Worm (Caenorhabditis elegans): ENCODE measurements around the gene C27F2.9.

DNA sequence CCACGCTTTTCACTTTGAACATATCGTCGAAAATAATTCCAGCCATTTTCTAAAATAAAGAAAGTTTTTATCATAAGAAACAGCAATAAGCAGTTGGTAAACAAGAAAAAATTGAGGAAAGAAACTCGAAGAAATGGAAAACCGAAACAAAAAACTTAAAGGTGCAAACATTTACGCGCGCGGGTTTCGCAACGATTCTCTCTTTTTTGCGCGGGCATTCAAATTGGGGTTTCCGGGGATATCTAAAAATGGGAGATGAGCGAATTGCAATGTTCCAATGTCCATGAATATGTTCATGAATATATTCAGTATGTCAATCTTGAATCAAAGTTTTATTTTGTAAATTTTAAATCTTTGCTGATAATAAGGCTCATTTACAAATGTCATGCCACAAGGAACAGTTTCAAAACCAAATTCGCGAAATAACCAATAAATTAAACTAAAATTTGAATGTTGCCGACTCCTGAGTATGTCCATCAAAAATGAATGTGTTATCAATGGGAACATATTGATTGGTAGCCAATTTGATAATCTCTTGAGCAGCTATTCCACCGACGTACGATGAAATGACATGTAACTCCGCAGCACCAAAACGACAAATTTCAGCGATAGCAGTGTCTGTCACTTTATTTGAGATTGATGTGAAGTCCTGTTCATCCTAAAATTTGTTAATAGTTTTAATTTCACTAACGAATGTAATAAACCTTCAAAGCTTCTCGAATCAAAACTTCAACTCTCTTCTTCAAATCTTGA, 44.7 kb downstream of the C27F2.9 start, which contains the start of gene rpb-8:
- TF ChIP-seq snpc-4 (tag; optimal IDR thresholded peaks at IDR 0.05) (no peak), nhr-237 (tag; optimal IDR thresholded peaks at IDR 0.05) (peak; percentile 13), sptf-1 (tag; optimal IDR thresholded peaks at IDR 0.05) (no peak)

All from whole organism, mixed stage, embryonic.